Worm (Caenorhabditis elegans) whole organism, L1 larva: ENCODE measurements around the gene otpl-6.
A peak's percentile ranks its signal among the peaks of the same experiment; 100 is the strongest.

Experiments used
- C04F5.9 ChIP-seq: sonication (generic microtip); optimal IDR thresholded peaks from 2 replicates; lab custom pipeline; 2016; ENCODE audit warnings: missing genetic modification characterization, missing compliant biosample characterization
- C16A3.4 ChIP-seq: fragments of 150-350 bp; optimal IDR thresholded peaks from 2 replicates; lab custom pipeline; 2014; ENCODE audit warnings: missing biosample characterization, missing genetic modification characterization
- aha-1 ChIP-seq: fragments of 150-350 bp; optimal IDR thresholded peaks from 2 replicates; lab custom pipeline; 2014; ENCODE audit warnings: missing biosample characterization, missing genetic modification characterization
- alr-1 ChIP-seq: fragments of 200-800 bp; sonication (Bioruptor generic); optimal IDR thresholded peaks from 2 replicates; lab custom pipeline; 2018; ENCODE audit warnings: borderline replicate concordance, mild to moderate bottlenecking, missing genetic modification characterization, missing compliant biosample characterization
- aly-2 ChIP-seq: fragments of 150-350 bp; optimal IDR thresholded peaks from 2 replicates; lab custom pipeline; 2014; ENCODE audit warnings: missing biosample characterization, missing genetic modification characterization
- ceh-63 ChIP-seq: fragments of 200-800 bp; sonication (Bioruptor generic); optimal IDR thresholded peaks from 2 replicates; lab custom pipeline; 2018; ENCODE audit warnings: mild to moderate bottlenecking, missing genetic modification characterization, missing compliant biosample characterization
- ceh-8 ChIP-seq: fragments of 200-800 bp; sonication (Bioruptor generic); optimal IDR thresholded peaks from 2 replicates; lab custom pipeline; 2018; ENCODE audit warnings: mild to moderate bottlenecking, missing genetic modification characterization, moderate library complexity, missing compliant biosample characterization
- ceh-82 ChIP-seq, 3 experiments: fragments of 150-350 bp in 1 of 3; sonication (generic microtip) in 2 of 3; optimal IDR thresholded peaks; 2 replicates each; lab custom pipeline; 2014 to 2017; ENCODE audit warnings: missing biosample characterization in 3 of 3, missing genetic modification characterization in 3 of 3
- dpl-1 ChIP-seq, 3 experiments: fragments of 150-350 bp in 2 of 3; sonication (generic microtip) in 1 of 3; optimal IDR thresholded peaks; 2 replicates each; lab custom pipeline; 2014 to 2017; ENCODE audit warnings: missing biosample characterization in 3 of 3, missing genetic modification characterization in 3 of 3, missing genetic modification reagents in 3 of 3
- efl-1 ChIP-seq, 4 experiments: fragments of 150-350 bp; optimal IDR thresholded peaks in 3 of 4; peaks in 1 of 4; 1 replicate in 1 of 4; 2 replicates in 3 of 4; lab custom pipeline; 2014; ENCODE audit warnings: missing biosample characterization in 2 of 4, missing genetic modification characterization in 2 of 4, missing genetic modification reagents in 2 of 4
- efl-3 ChIP-seq: fragments of 200-800 bp; sonication (Bioruptor generic); optimal IDR thresholded peaks from 2 replicates; lab custom pipeline; 2018; ENCODE audit warnings: mild to moderate bottlenecking, missing genetic modification characterization, missing compliant biosample characterization
- egl-13 ChIP-seq: sonication (generic microtip); optimal IDR thresholded peaks from 2 replicates; lab custom pipeline; 2016; ENCODE audit warnings: missing genotype, missing genetic modification reagents, missing genetic modification characterization, missing compliant biosample characterization
- elt-3 ChIP-seq, 6 experiments: fragments of 150-350 bp in 1 of 6; sonication (generic microtip); optimal IDR thresholded peaks; 2 replicates each; lab custom pipeline; 2017 to 2018; ENCODE audit warnings: missing biosample characterization in 6 of 6, missing genetic modification characterization in 6 of 6, inconsistent platforms in 1 of 6
- ets-5 ChIP-seq: fragments of 200-800 bp; sonication (Bioruptor generic); IDR thresholded peaks from 2 replicates; pipeline ENCODE4 v1.3.6; 2022; ENCODE audit warnings: missing genetic modification characterization, missing compliant biosample characterization
- fkh-10 ChIP-seq: sonication (generic microtip); optimal IDR thresholded peaks from 2 replicates; lab custom pipeline; 2017; ENCODE audit warnings: missing biosample characterization, missing genetic modification reagents, missing genetic modification characterization
- fkh-4 ChIP-seq: sonication (generic microtip); optimal IDR thresholded peaks from 2 replicates; lab custom pipeline; 2016; ENCODE audit warnings: missing compliant biosample characterization, missing genetic modification characterization, borderline replicate concordance
- fkh-8 ChIP-seq: sonication (generic microtip); optimal IDR thresholded peaks from 2 replicates; lab custom pipeline; 2016; ENCODE audit warnings: mild to moderate bottlenecking, missing genetic modification characterization, missing compliant biosample characterization
- isw-1 ChIP-seq: fragments of 200-800 bp; sonication (Bioruptor generic); IDR thresholded peaks from 2 replicates; pipeline ENCODE4 v1.3.6; 2022; ENCODE audit warnings: missing genetic modification characterization, missing compliant biosample characterization
- jun-1 ChIP-seq: fragments of 150-350 bp; optimal IDR thresholded peaks from 2 replicates; lab custom pipeline; 2014; ENCODE audit warnings: missing biosample characterization, missing genetic modification reagents, missing genetic modification characterization
- lin-13 ChIP-seq: fragments of 150-350 bp; optimal IDR thresholded peaks from 2 replicates; lab custom pipeline; 2014; ENCODE audit warnings: missing biosample characterization, missing genetic modification reagents, missing genetic modification characterization
- lin-14 ChIP-seq: fragments of 200-800 bp; sonication (Bioruptor generic); optimal IDR thresholded peaks from 2 replicates; lab custom pipeline; 2018; ENCODE audit warnings: mild to moderate bottlenecking, missing genetic modification characterization, moderate library complexity, missing compliant biosample characterization
- lin-35 ChIP-seq, 2 experiments: fragments of 150-350 bp; optimal IDR thresholded peaks; 2 replicates each; lab custom pipeline; 2014; ENCODE audit warnings: missing biosample characterization in 2 of 2, missing genetic modification characterization in 2 of 2, missing genetic modification reagents in 2 of 2
- lin-39 ChIP-seq: fragments of 150-350 bp; optimal IDR thresholded peaks from 2 replicates; lab custom pipeline; 2014; ENCODE audit warnings: missing biosample characterization, missing genetic modification reagents, missing genetic modification characterization
- lsy-2 ChIP-seq, 2 experiments: fragments of 150-350 bp; optimal IDR thresholded peaks; 2 replicates each; lab custom pipeline; 2014; ENCODE audit warnings: missing biosample characterization in 2 of 2, missing genetic modification characterization in 2 of 2
- mab-9 ChIP-seq: fragments of 200-800 bp; sonication (Bioruptor generic); IDR thresholded peaks from 2 replicates; pipeline ENCODE4 v1.3.6; 2022; ENCODE audit warnings: missing genetic modification reagents, missing genetic modification characterization, missing compliant biosample characterization
- mdl-1 ChIP-seq, 2 experiments: fragments of 150-350 bp; optimal IDR thresholded peaks; 2 replicates each; lab custom pipeline; 2014 to 2017; ENCODE audit warnings: missing biosample characterization in 2 of 2, missing genetic modification characterization in 2 of 2, inconsistent platforms in 1 of 2
- mef-2 ChIP-seq: fragments of 150-350 bp; optimal IDR thresholded peaks from 2 replicates; lab custom pipeline; 2014; ENCODE audit warnings: missing biosample characterization, missing genetic modification characterization
- nhr-19 ChIP-seq: fragments of 200-800 bp; sonication (Bioruptor generic); conservative IDR thresholded peaks from 2 replicates; pipeline ENCODE4 v1.3.6; 2022; ENCODE audit warnings: missing genetic modification characterization, missing compliant biosample characterization
- nhr-28 ChIP-seq: fragments of 150-350 bp; optimal IDR thresholded peaks from 2 replicates; lab custom pipeline; 2014; ENCODE audit warnings: missing biosample characterization, missing genetic modification characterization
- nhr-71 ChIP-seq: sonication (generic microtip); optimal IDR thresholded peaks from 2 replicates; lab custom pipeline; 2016; ENCODE audit warnings: mild to moderate bottlenecking, missing genetic modification characterization, moderate library complexity, missing compliant biosample characterization
- nhr-84 ChIP-seq: sonication (generic microtip); optimal IDR thresholded peaks from 2 replicates; lab custom pipeline; 2017; ENCODE audit warnings: missing biosample characterization, missing genetic modification characterization
- nhr-90 ChIP-seq: sonication (generic microtip); optimal IDR thresholded peaks from 2 replicates; lab custom pipeline; 2016; ENCODE audit warnings: mild to moderate bottlenecking, missing genetic modification characterization, missing compliant biosample characterization; ENCODE audit not compliant: poor library complexity
- pag-3 ChIP-seq: sonication (generic microtip); optimal IDR thresholded peaks from 2 replicates; lab custom pipeline; 2017; ENCODE audit warnings: missing genetic modification characterization, mild to moderate bottlenecking, missing compliant biosample characterization, antibody characterized with exemption, borderline replicate concordance; ENCODE audit not compliant: insufficient read depth
- pax-3 ChIP-seq: fragments of 200-800 bp; sonication (Bioruptor generic); optimal IDR thresholded peaks from 2 replicates; lab custom pipeline; 2018; ENCODE audit warnings: mild to moderate bottlenecking, missing genetic modification characterization, moderate library complexity, missing compliant biosample characterization
- pqm-1 ChIP-seq: sonication (generic microtip); optimal IDR thresholded peaks from 3 replicates; lab custom pipeline; 2017; ENCODE audit warnings: missing biosample characterization, missing genetic modification characterization
- skn-1 ChIP-seq: fragments of 150-350 bp; optimal IDR thresholded peaks from 2 replicates; lab custom pipeline; 2014; ENCODE audit warnings: missing biosample characterization, missing genetic modification characterization
- snu-23 ChIP-seq: sonication (generic microtip); optimal IDR thresholded peaks from 2 replicates; lab custom pipeline; 2016; ENCODE audit warnings: missing genetic modification characterization, missing compliant biosample characterization
- sox-4 ChIP-seq: sonication (generic microtip); optimal IDR thresholded peaks from 2 replicates; lab custom pipeline; 2016; ENCODE audit warnings: missing genetic modification characterization, missing compliant biosample characterization
- sptf-1 ChIP-seq: fragments of 150-350 bp; optimal IDR thresholded peaks from 2 replicates; lab custom pipeline; 2014; ENCODE audit warnings: missing biosample characterization, missing genetic modification characterization
- sup-37 ChIP-seq: fragments of 200-800 bp; sonication (Bioruptor generic); optimal IDR thresholded peaks from 2 replicates; lab custom pipeline; 2018; ENCODE audit warnings: mild to moderate bottlenecking, missing genetic modification characterization, missing compliant biosample characterization
- swsn-7 ChIP-seq: sonication (generic microtip); optimal IDR thresholded peaks from 2 replicates; lab custom pipeline; 2016; ENCODE audit warnings: missing genetic modification characterization, missing compliant biosample characterization
- tlp-1 ChIP-seq: fragments of 150-350 bp; optimal IDR thresholded peaks from 2 replicates; lab custom pipeline; 2014; ENCODE audit warnings: missing biosample characterization, missing genetic modification characterization
- unc-86 ChIP-seq: sonication (generic microtip); optimal IDR thresholded peaks from 2 replicates; lab custom pipeline; 2016; ENCODE audit warnings: missing genetic modification characterization, missing compliant biosample characterization
- vab-15 ChIP-seq: sonication (generic microtip); optimal IDR thresholded peaks from 2 replicates; lab custom pipeline; 2017; ENCODE audit warnings: missing genotype, mild to moderate bottlenecking, missing genetic modification characterization, missing compliant biosample characterization
- zip-4 ChIP-seq: fragments of 200-800 bp; sonication (Bioruptor generic); optimal IDR thresholded peaks from 2 replicates; lab custom pipeline; 2018; ENCODE audit warnings: mild to moderate bottlenecking, missing genetic modification characterization, moderate library complexity, missing compliant biosample characterization
- ztf-4 ChIP-seq: fragments of 150-350 bp; optimal IDR thresholded peaks from 2 replicates; lab custom pipeline; 2014; ENCODE audit warnings: missing biosample characterization, missing genetic modification characterization

The otpl-6 gene

DNA sequence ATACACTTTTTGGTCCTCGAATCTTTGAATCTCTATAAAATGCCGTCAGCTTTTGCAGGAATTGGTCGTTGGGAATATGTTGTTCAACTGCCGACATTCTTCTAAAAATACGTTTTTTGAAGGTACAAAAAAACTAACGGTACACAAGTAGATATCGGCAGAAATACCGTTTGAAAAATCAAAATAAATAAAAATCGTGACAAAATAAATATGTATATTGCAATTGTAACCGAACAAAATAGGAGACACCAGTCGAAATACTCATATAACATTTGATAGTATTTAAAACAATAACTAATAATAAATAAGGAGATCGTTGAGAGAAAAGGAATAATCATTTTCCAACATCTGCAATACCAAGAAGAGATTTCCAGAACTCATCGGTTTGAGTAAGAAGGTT, 39.2 kb downstream of the otpl-6 start, which contains the start of gene F25G6.8:
Gene F25G6.8, minus strand, starts transcription at position 101 of the 400 bp plus-strand sequence.
- TF ChIP-seq mdl-1 (tag; optimal IDR thresholded peaks at IDR 0.05; lab: Kevin White, UChicago) = no peak
- no peak for TF ChIP-seq jun-1 (tag; lab: Kevin White, UChicago)
- TF ChIP-seq isw-1 (GFP tag; lab: Robert Waterston, UW) = no peak
- no peak for TF ChIP-seq elt-3 (tag; optimal IDR thresholded peaks at IDR 0.05; lab: Kevin White, UChicago)
- no peak for TF ChIP-seq pax-3 (tag; lab: Kevin White, UChicago)
- no peak for TF ChIP-seq pqm-1 (tag; lab: Kevin White, UChicago)
- TF ChIP-seq aly-2 (tag; lab: Kevin White, UChicago) = no peak
- TF ChIP-seq C16A3.4 (tag; lab: Kevin White, UChicago) = no peak
- no peak for TF ChIP-seq nhr-28
- no peak for TF ChIP-seq sptf-1 (tag; lab: Kevin White, UChicago)
- no peak for TF ChIP-seq egl-13
- no peak for TF ChIP-seq C04F5.9 (tag; lab: Kevin White, UChicago)
- no peak for TF ChIP-seq lsy-2 (tag; optimal IDR thresholded peaks at IDR 0.05; lab: Kevin White, UChicago)

DNA sequence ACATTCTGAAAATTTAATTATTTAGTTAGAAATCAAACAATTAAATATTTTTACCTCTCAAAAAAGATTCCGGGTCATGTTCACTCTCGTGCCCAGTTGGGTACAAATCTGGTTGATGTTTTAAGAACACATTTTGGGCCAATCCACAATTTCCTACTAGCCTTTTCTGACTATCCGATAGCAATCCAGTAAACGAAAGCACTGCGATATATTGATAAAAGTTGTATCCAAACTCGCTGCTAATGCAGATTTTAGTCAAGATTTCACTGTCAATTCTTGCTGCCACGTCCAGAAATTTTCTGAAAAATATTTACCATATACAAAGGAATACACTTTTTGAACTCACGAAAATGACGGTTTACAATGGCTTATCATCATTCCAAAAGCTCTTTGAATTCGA, 43.3 kb downstream of the otpl-6 start:
- TF ChIP-seq efl-1 (optimal IDR thresholded peaks at IDR 0.05; lab: Kevin White, UChicago) (no peak), efl-1 (GFP tag; optimal IDR thresholded peaks at IDR 0.05 in 1 of 2; lab: Kevin White, UChicago) (peak in 1 of 2 experiments; percentile 76), sox-4 (tag; lab: Kevin White, UChicago) (no peak)

DNA sequence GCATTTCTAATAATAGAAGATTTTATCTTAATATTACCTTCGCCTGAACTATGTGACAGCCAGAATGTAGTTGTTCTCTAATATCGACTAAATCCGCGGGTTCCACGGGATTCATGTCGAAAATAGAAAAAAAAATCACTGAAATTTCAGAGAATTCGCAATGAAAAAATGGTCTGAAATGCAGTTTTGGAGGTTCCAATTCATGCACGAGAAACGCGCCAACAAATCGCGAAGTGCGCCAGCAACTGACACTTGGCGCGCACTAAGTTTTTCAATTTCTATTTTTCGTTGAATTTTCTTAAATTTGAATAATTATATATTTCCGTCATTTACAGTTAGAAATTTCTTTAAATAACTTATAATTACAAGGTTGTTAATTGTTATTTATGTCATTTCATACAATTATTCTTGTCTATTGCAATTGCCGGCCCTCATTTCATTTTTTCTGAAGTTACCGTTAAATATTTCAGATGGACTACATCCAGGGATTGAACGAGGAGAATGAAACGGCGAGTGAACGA, 44.0 kb downstream of the otpl-6 start, which contains the start of the genes F25G6.9 and symk-1:
Gene F25G6.9, minus strand, starts transcription at position 160 of the 521 bp plus-strand sequence.
Gene symk-1, plus strand, starts transcription at position 471 of the 521 bp plus-strand sequence.
- TF ChIP-seq efl-3 (no peak), lin-14 (GFP tag; lab: Kevin White, UChicago) (peak; percentile 72), mef-2 (tag; lab: Kevin White, UChicago) (no peak), swsn-7 (peak; percentile 82), vab-15 (tag; lab: Kevin White, UChicago) (no peak), nhr-90 (peak; percentile 79), fkh-4 (no peak), ceh-63 (GFP tag; lab: Kevin White, UChicago) (no peak), lin-13 (GFP tag; lab: Kevin White, UChicago) (peak; percentile 41), dpl-1 (GFP tag; optimal IDR thresholded peaks at IDR 0.05; lab: Kevin White, UChicago) (peak; percentile 61 to 75 (median 71)), mab-9 (GFP tag; lab: Robert Waterston, UW) (no peak), aha-1 (tag; lab: Kevin White, UChicago) (no peak), nhr-71 (peak; percentile 86), nhr-19 (GFP tag; lab: Robert Waterston, UW) (peak; percentile 82), aly-2 (tag; lab: Kevin White, UChicago) (peak; percentile 56), ceh-82 (tag; optimal IDR thresholded peaks at IDR 0.05; lab: Kevin White, UChicago) (peak; percentile 58 to 74 (median 69)), skn-1 (peak; percentile 52), ceh-8 (GFP tag; lab: Kevin White, UChicago) (peak; percentile 37), lin-39 (tag; lab: Kevin White, UChicago) (peak; percentile 76), snu-23 (GFP tag; lab: Kevin White, UChicago) (peak; percentile 81), unc-86 (tag; lab: Kevin White, UChicago) (peak; percentile 60), nhr-84 (tag; lab: Kevin White, UChicago) (no peak), isw-1 (GFP tag; lab: Robert Waterston, UW) (peak; percentile 66), lsy-2 (tag; optimal IDR thresholded peaks at IDR 0.05; lab: Kevin White, UChicago) (peak; percentile 72 to 82), zip-4 (GFP tag; lab: Kevin White, UChicago) (peak; percentile 44), pqm-1 (tag; lab: Kevin White, UChicago) (no peak), sup-37 (peak; percentile 41), lin-35 (GFP tag; optimal IDR thresholded peaks at IDR 0.05; lab: Kevin White, UChicago) (peak; percentile 70 to 73), fkh-10 (GFP tag; lab: Kevin White, UChicago) (no peak), ztf-4 (tag; lab: Kevin White, UChicago) (peak; percentile 12), pax-3 (tag; lab: Kevin White, UChicago) (no peak), pag-3 (tag; lab: Kevin White, UChicago) (no peak), alr-1 (tag; lab: Kevin White, UChicago) (no peak), ets-5 (GFP tag; lab: Robert Waterston, UW) (no peak), fkh-8 (tag; lab: Kevin White, UChicago) (peak; percentile 9), tlp-1 (no peak), C04F5.9 (tag; lab: Kevin White, UChicago) (no peak)
